Worm (Caenorhabditis elegans) whole organism, L2 larva: Measurements from ENCODE around the gene his-41.

Source experiments
- ZK546.5 ChIP-seq: sonication (generic microtip); optimal IDR thresholded peaks from 2 replicates; lab custom pipeline; 2017; ENCODE audit warnings: missing biosample characterization, missing genetic modification characterization
- elt-1 ChIP-seq: fragments of 150-350 bp; optimal IDR thresholded peaks from 2 replicates; lab custom pipeline; 2014; ENCODE audit warnings: missing biosample characterization, missing genetic modification characterization
- mdl-1 ChIP-seq, 2 experiments: fragments of 150-350 bp in 1 of 2; sonication (generic microtip) in 1 of 2; optimal IDR thresholded peaks; 2 replicates each; lab custom pipeline; 2017; ENCODE audit warnings: missing biosample characterization in 2 of 2, missing genetic modification characterization in 2 of 2
- unc-55 ChIP-seq: fragments of 150-350 bp; sonication (generic microtip); optimal IDR thresholded peaks from 3 replicates; lab custom pipeline; 2014; ENCODE audit warnings: missing biosample characterization, missing genetic modification reagents, missing genetic modification characterization
- zag-1 ChIP-seq: fragments of 150-350 bp; optimal IDR thresholded peaks from 2 replicates; lab custom pipeline; 2014; ENCODE audit warnings: missing biosample characterization, missing genetic modification characterization

ce11 chrV:9527337-9527736 lies 18.0 kb upstream of the his-41 start:
- TF ChIP-seq unc-55 (GFP tag; lab: Kevin White, UChicago) (no peak), zag-1 (no peak), ZK546.5 (tag; lab: Kevin White, UChicago) (no peak), elt-1 (tag; lab: Kevin White, UChicago) (no peak), mdl-1 (tag; optimal IDR thresholded peaks at IDR 0.05; lab: Kevin White, UChicago) (no peak)
